Fruit fly (Drosophila melanogaster): ENCODE results near the gene mth.

The mth gene

DNA sequence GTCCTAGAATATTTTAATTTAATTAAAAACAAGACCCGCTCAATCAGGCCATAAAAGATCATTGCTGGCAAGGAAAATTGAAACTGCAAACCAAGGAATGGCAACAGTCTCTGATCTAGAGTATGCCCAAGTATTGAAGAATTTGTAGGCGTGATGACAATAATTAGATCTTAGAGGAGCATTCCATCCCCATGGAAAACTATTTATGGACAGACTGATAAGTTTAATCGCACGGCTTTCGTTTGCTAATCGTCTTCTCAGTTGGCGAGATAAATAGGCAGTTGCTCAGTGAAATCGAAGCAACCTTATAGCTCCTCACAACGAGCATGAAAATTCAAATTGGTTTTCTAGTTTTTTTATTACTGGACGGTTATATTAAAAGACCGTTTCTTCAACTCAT, 30.0 kb downstream of the mth start, which contains the start of gene ddbt:
TSS of gene ddbt (plus strand) at position 301 of the 400 bp plus-strand sequence.
- TF ChIP-seq Vsx2 (GFP tag; optimal IDR thresholded peaks at IDR 0.05; ENCODE audit: partially characterized antibody) (no peak), sv (GFP tag; optimal IDR thresholded peaks at IDR 0.05) (no peak), Hnf4 (GFP tag; optimal IDR thresholded peaks at IDR 0.05) (no peak), pan (optimal IDR thresholded peaks at IDR 0.05) (no peak), Dif (GFP tag; optimal IDR thresholded peaks at IDR 0.05; ENCODE audit: partially characterized antibody) (no peak), CrebA (GFP tag; optimal IDR thresholded peaks at IDR 0.05; ENCODE audit: borderline replicate concordance) (no peak), lola (GFP tag; optimal IDR thresholded peaks at IDR 0.05) (no peak), fru (GFP tag; optimal IDR thresholded peaks at IDR 0.05) (no peak), Myc (optimal IDR thresholded peaks at IDR 0.05) (no peak), HLH106 (tag; optimal IDR thresholded peaks at IDR 0.05) (no peak), h (GFP tag; optimal IDR thresholded peaks at IDR 0.05) (no peak), Abd-B (GFP tag; optimal IDR thresholded peaks at IDR 0.05) (no peak), dmrt93B (GFP tag; optimal IDR thresholded peaks at IDR 0.05) (no peak), Jra (GFP tag; optimal IDR thresholded peaks at IDR 0.05) (no peak), woc (GFP tag; optimal IDR thresholded peaks at IDR 0.05) (no peak), GATAd (GFP tag; optimal IDR thresholded peaks at IDR 0.05) (no peak), Hr78 (GFP tag; optimal IDR thresholded peaks at IDR 0.05) (no peak), br (GFP tag; optimal IDR thresholded peaks at IDR 0.05) (no peak), tai (GFP tag; optimal IDR thresholded peaks at IDR 0.05) (no peak), jim (GFP tag; optimal IDR thresholded peaks at IDR 0.05) (no peak)

- TF ChIP-seq N (GFP tag; optimal IDR thresholded peaks at IDR 0.05) (no peak), br (GFP tag; optimal IDR thresholded peaks at IDR 0.05) (no peak), Jra (GFP tag; optimal IDR thresholded peaks at IDR 0.05) (no peak)
Observed at dm6 chr3L:315140-315539, 31.6 kb downstream of the mth start.

DNA sequence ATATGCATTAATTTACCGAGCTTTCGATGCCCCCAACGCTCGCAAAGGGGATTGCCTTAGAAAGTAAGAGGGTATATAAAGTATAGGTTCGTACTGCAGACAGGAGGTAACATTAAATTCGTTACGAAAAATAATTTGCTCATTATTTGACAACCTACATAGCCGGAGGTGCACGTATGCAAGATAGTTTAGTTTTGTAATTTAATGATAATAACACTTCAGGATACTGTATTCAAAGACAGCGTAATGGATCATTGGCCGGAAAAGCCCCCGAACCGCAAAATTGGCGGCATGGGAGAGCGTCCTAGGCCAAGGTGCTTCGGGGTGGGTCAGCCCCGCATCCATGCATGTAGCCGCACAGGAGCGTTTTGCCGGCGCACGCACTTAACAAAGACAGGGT, 34.4 kb downstream of the mth start:
- TF ChIP-seq dsf (GFP tag; optimal IDR thresholded peaks at IDR 0.05; ENCODE audit: borderline replicate concordance), result no peak
- TF ChIP-seq ey (GFP tag; optimal IDR thresholded peaks at IDR 0.05), result no peak
- TF ChIP-seq usp (GFP tag; optimal IDR thresholded peaks at IDR 0.05), result no peak
- no peak for TF ChIP-seq Abd-B (GFP tag; optimal IDR thresholded peaks at IDR 0.05)
- no peak for TF ChIP-seq N (GFP tag; optimal IDR thresholded peaks at IDR 0.05)
- no peak for TF ChIP-seq dl (GFP tag; optimal IDR thresholded peaks at IDR 0.05; ENCODE audit: insufficient read depth in 1 of 2, partially characterized antibody in 2 of 2)
- no peak for TF ChIP-seq Hr83 (GFP tag; optimal IDR thresholded peaks at IDR 0.05; ENCODE audit: poor library complexity, severe bottlenecking)
- TF ChIP-seq foxo (GFP tag; optimal IDR thresholded peaks at IDR 0.05), result no peak
- no peak for TF ChIP-seq psq (GFP tag; optimal IDR thresholded peaks at IDR 0.05)
- TF ChIP-seq br (GFP tag; optimal IDR thresholded peaks at IDR 0.05), result no peak
- no peak for TF ChIP-seq Mio (GFP tag; optimal IDR thresholded peaks at IDR 0.05)
- TF ChIP-seq fru (GFP tag; optimal IDR thresholded peaks at IDR 0.05), result no peak
- TF ChIP-seq sv (GFP tag; optimal IDR thresholded peaks at IDR 0.05), result no peak
- no peak for TF ChIP-seq sage (GFP tag; optimal IDR thresholded peaks at IDR 0.05)
- TF ChIP-seq lola (GFP tag; optimal IDR thresholded peaks at IDR 0.05), result no peak

- TF ChIP-seq CrebA (GFP tag; optimal IDR thresholded peaks at IDR 0.05; ENCODE audit: borderline replicate concordance) (no peak), HLH106 (tag; optimal IDR thresholded peaks at IDR 0.05) (no peak), GATAd (GFP tag; optimal IDR thresholded peaks at IDR 0.05) (no peak), Hr83 (GFP tag; optimal IDR thresholded peaks at IDR 0.05; ENCODE audit: poor library complexity, severe bottlenecking) (peak; percentile 50), dl (GFP tag; optimal IDR thresholded peaks at IDR 0.05; ENCODE audit: insufficient read depth in 1 of 2, partially characterized antibody in 2 of 2) (no peak), OdsH (GFP tag; optimal IDR thresholded peaks at IDR 0.05) (no peak), Jra (GFP tag; optimal IDR thresholded peaks at IDR 0.05) (peak; percentile 11), Sp1 (GFP tag; optimal IDR thresholded peaks at IDR 0.05) (no peak), Myc (optimal IDR thresholded peaks at IDR 0.05) (no peak), usp (GFP tag; optimal IDR thresholded peaks at IDR 0.05) (no peak), Hr78 (GFP tag; optimal IDR thresholded peaks at IDR 0.05) (no peak), sage (GFP tag; optimal IDR thresholded peaks at IDR 0.05) (no peak), lola (GFP tag; optimal IDR thresholded peaks at IDR 0.05) (no peak), foxo (GFP tag; optimal IDR thresholded peaks at IDR 0.05) (no peak), Hnf4 (GFP tag; optimal IDR thresholded peaks at IDR 0.05) (no peak), Mio (GFP tag; optimal IDR thresholded peaks at IDR 0.05) (no peak), dmrt93B (GFP tag; optimal IDR thresholded peaks at IDR 0.05) (no peak)
Observed at dm6 chr3L:311607-312006, 35.1 kb downstream of the mth start.
